Fruit fly (Drosophila melanogaster): ENCODE data around the gene rod.

DNA sequence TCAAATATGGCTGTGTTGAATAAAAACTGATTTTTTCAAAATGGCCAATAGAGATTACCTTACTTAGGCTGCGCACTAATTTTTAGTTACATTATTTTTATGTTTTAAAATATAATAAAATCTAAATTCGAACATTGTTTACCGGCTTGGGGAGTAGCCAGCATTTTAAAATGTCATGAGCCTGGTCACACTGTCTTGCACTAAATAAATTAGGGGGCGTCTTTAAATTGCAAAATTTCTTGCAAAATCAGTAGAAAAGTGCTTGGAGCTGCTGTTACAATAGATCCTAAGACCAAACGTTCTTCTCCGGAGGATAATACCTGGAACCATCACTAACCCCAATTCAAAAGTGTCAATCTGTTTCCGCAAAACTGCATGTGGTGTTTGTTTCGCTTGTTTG lies 37.0 kb downstream of the rod start, which contains the start of gene pasha:
- TF ChIP-seq h (GFP tag; optimal IDR thresholded peaks at IDR 0.05): no peak
- TF ChIP-seq N (GFP tag; optimal IDR thresholded peaks at IDR 0.05): no peak
- TF ChIP-seq Hr78 (GFP tag; optimal IDR thresholded peaks at IDR 0.05): no peak
- TF ChIP-seq dmrt93B (GFP tag; optimal IDR thresholded peaks at IDR 0.05): no peak
- no peak for TF ChIP-seq Vsx2 (GFP tag; optimal IDR thresholded peaks at IDR 0.05; ENCODE audit: partially characterized antibody)
